Fruit fly (Drosophila melanogaster) ovary, adult (tissue): ENCODE measurements around the gene CG15423.

Source experiments
- CG17801 ChIP-seq: fragments of 200-800 bp; optimal IDR thresholded peaks from 2 replicates; lab custom pipeline; 2019; ENCODE audit warnings: missing biosample characterization, mild to moderate bottlenecking, missing genetic modification characterization, moderate library complexity; ENCODE audit not compliant: partially characterized antibody

The CG15423 gene

dm6 chr2L:4005741-4006140 is at the start of gene CG15423:
CG15423 (plus strand) TSS chr2L:4006041.
- TF ChIP-seq CG17801 (GFP tag; lab: Kevin White, UChicago): no peak

dm6 chr2L:3968325-3968724 is 37.5 kb upstream of the CG15423 start:
- TF ChIP-seq CG17801 (GFP tag; lab: Kevin White, UChicago): no peak

dm6 chr2L:3991638-3992037 is 14.2 kb upstream of the CG15423 start, which contains the start of gene fred:
fred (minus strand) TSS chr2L:3991713.
- no peak for TF ChIP-seq CG17801 (GFP tag; lab: Kevin White, UChicago)

- TF ChIP-seq CG17801 (GFP tag; lab: Kevin White, UChicago): no peak
Measured at dm6 chr2L:3999718-4000117, 6.1 kb upstream of the CG15423 start, which contains the start of gene CG43797. CG43797 (plus strand) TSS chr2L:4000018.

- no peak for TF ChIP-seq CG17801 (GFP tag; lab: Kevin White, UChicago)
Measured at dm6 chr2L:4003780-4004179, 2.1 kb upstream of the CG15423 start, which contains the start of gene CG34176. CG34176 (plus strand) TSS chr2L:4004080.

dm6 chr2L:4004684-4005083 is 1.2 kb upstream of the CG15423 start, which contains the start of gene CG15422:
CG15422 (plus strand) TSS chr2L:4004984.
- TF ChIP-seq CG17801 (GFP tag; lab: Kevin White, UChicago): no peak

dm6 chr2L:4007390-4007789 is 1.5 kb downstream of the CG15423 start, which contains the start of gene CG43773:
CG43773 (plus strand) TSS chr2L:4007690.
- TF ChIP-seq CG17801 (GFP tag; lab: Kevin White, UChicago): no peak

- no peak for TF ChIP-seq CG17801 (GFP tag; lab: Kevin White, UChicago)
Measured at dm6 chr2L:4008353-4008752, 2.5 kb downstream of the CG15423 start, which contains the start of gene CG43774. CG43774 (plus strand) TSS chr2L:4008653.

- TF ChIP-seq CG17801 (GFP tag; lab: Kevin White, UChicago): no peak
Measured at dm6 chr2L:4012089-4012488, 6.2 kb downstream of the CG15423 start.

dm6 chr2L:4019198-4019597 is 13.4 kb downstream of the CG15423 start:
- no peak for TF ChIP-seq CG17801 (GFP tag; lab: Kevin White, UChicago)

dm6 chr2L:4019765-4020164 is 13.9 kb downstream of the CG15423 start:
- TF ChIP-seq CG17801 (GFP tag; lab: Kevin White, UChicago): no peak

- TF ChIP-seq CG17801 (GFP tag; lab: Kevin White, UChicago): no peak
Measured at dm6 chr2L:4020188-4020587, 14.3 kb downstream of the CG15423 start.

- TF ChIP-seq CG17801 (GFP tag; lab: Kevin White, UChicago): no peak
Measured at dm6 chr2L:4021608-4022342, 15.9 kb downstream of the CG15423 start.

- no peak for TF ChIP-seq CG17801 (GFP tag; lab: Kevin White, UChicago)
Measured at dm6 chr2L:4023312-4023926, 17.6 kb downstream of the CG15423 start.

dm6 chr2L:4025077-4025476 is 19.2 kb downstream of the CG15423 start:
- no peak for TF ChIP-seq CG17801 (GFP tag; lab: Kevin White, UChicago)

dm6 chr2L:4028026-4028425 is 22.2 kb downstream of the CG15423 start:
- TF ChIP-seq CG17801 (GFP tag; lab: Kevin White, UChicago): no peak
